Worm (Caenorhabditis elegans) whole organism, mixed stage, embryonic: ENCODE results near the gene abhd-3.1.

Source experiments
- blmp-1 ChIP-seq: fragments of 150-350 bp; optimal IDR thresholded peaks from 2 replicates; lab custom pipeline; 2014; ENCODE audit warnings: missing biosample characterization, missing genetic modification characterization
- ces-1 ChIP-seq: fragments of 150-350 bp; optimal IDR thresholded peaks from 2 replicates; lab custom pipeline; 2014; ENCODE audit warnings: missing biosample characterization, missing genetic modification reagents, missing genetic modification characterization
- lsy-2 ChIP-seq: fragments of 150-350 bp; optimal IDR thresholded peaks from 2 replicates; lab custom pipeline; 2014; ENCODE audit warnings: missing biosample characterization, missing genetic modification characterization
- nhr-76 ChIP-seq: sonication (generic microtip); optimal IDR thresholded peaks from 2 replicates; lab custom pipeline; 2017; ENCODE audit warnings: missing biosample characterization, missing genetic modification characterization
- pha-4 ChIP-seq: fragments of 150-350 bp; optimal IDR thresholded peaks from 2 replicates; lab custom pipeline; 2018; ENCODE audit warnings: missing biosample characterization, missing genetic modification reagents, missing genetic modification characterization
- unc-39 ChIP-seq: fragments of 150-350 bp; optimal IDR thresholded peaks from 2 replicates; lab custom pipeline; 2014; ENCODE audit warnings: missing biosample characterization, missing genetic modification characterization
- unc-62 ChIP-seq: fragments of 150-350 bp; optimal IDR thresholded peaks from 2 replicates; lab custom pipeline; 2014; ENCODE audit warnings: missing biosample characterization, missing genetic modification reagents, missing genetic modification characterization

DNA sequence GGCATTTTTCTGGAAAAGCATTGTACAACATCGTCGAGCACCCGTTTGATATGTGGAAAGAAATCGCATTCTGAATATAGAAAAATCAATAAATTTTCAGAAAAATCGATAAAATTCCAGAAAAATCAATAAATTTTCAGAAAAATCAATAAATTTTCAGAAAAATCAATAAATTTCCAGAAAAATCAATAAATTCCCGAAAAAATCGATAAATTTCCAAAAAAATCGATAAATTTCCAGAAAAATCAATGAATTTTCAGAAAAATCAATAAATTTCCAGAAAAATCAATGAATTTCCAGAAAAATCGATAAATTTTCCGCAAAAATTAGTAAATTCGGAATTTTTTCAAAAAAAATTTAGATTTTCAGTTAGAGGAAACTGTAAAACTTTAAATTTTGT lies 47.9 kb upstream of the abhd-3.1 start, which contains the start of gene fars-2:
- TF ChIP-seq lsy-2 (tag; lab: Kevin White, UChicago): no peak
- TF ChIP-seq blmp-1: no peak
- TF ChIP-seq ces-1 (GFP tag; lab: Kevin White, UChicago): no peak
- no peak for TF ChIP-seq nhr-76
- no peak for TF ChIP-seq unc-62
- TF ChIP-seq pha-4 (tag; lab: Kevin White, UChicago): no peak
- TF ChIP-seq unc-39: no peak
